Worm (Caenorhabditis elegans) whole organism, midembryonic: ENCODE measurements around the gene clec-221.

Experiments used
- T22C8.4 ChIP-seq: fragments of 200-800 bp; sonication (Bioruptor generic); IDR thresholded peaks from 2 replicates; pipeline ENCODE4 v1.3.6; 2022; ENCODE audit warnings: missing genetic modification characterization, missing compliant biosample characterization
- klf-2 ChIP-seq: fragments of 200-800 bp; sonication (Bioruptor generic); conservative IDR thresholded peaks from 2 replicates; pipeline ENCODE4 v1.3.6; 2022; ENCODE audit warnings: missing genetic modification reagents, missing genetic modification characterization, missing compliant biosample characterization

DNA sequence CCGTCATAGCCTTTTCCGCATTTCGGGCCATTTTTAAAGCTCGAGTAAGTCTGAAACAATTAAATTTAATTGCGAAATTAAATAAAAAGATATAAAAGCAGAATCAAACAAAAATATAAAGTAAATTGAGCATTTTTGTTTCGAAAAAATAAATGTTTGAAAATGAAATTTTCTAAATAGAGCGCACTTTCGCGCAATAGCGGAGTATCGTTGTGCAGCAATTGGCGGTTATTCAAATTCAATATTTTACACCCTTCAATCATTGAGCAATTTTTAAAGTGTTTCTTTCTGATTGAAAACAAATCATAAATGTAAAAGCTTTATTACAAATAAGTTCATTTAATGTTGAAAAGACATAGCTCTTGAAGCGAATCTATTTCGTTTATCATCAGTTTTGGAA, 46.4 kb upstream of the clec-221 start, which contains the start of gene isy-1:
- TF ChIP-seq T22C8.4 (GFP tag; lab: Robert Waterston, UW) (no peak), klf-2 (GFP tag; lab: Robert Waterston, UW) (no peak)
